Worm (Caenorhabditis elegans) whole organism, L1 larva: Measurements from ENCODE around the gene znf-593.

Source experiments
- ama-1 ChIP-seq: fragments of 150-350 bp; optimal IDR thresholded peaks from 2 replicates; lab custom pipeline; 2014
- efl-1 ChIP-seq, 4 experiments: fragments of 150-350 bp; optimal IDR thresholded peaks in 3 of 4; peaks in 1 of 4; 1 replicate in 1 of 4; 2 replicates in 3 of 4; lab custom pipeline; 2014; ENCODE audit warnings: missing biosample characterization in 2 of 4, missing genetic modification characterization in 2 of 4, missing genetic modification reagents in 2 of 4
- fos-1 ChIP-seq: fragments of 150-350 bp; optimal IDR thresholded peaks from 2 replicates; lab custom pipeline; 2014; ENCODE audit warnings: missing biosample characterization, missing genetic modification characterization
- nhr-77 ChIP-seq: fragments of 150-350 bp; optimal IDR thresholded peaks from 2 replicates; lab custom pipeline; 2014; ENCODE audit warnings: missing biosample characterization, missing genetic modification characterization
- pqm-1 ChIP-seq: sonication (generic microtip); optimal IDR thresholded peaks from 3 replicates; lab custom pipeline; 2017; ENCODE audit warnings: missing biosample characterization, missing genetic modification characterization

- no peak for TF ChIP-seq nhr-77 (tag; lab: Kevin White, UChicago)
- no peak for TF ChIP-seq pqm-1 (tag; lab: Kevin White, UChicago)
- no peak for TF ChIP-seq efl-1 (optimal IDR thresholded peaks at IDR 0.05; lab: Kevin White, UChicago)
- no peak for TF ChIP-seq efl-1 (GFP tag; optimal IDR thresholded peaks at IDR 0.05 in 1 of 2; lab: Kevin White, UChicago)
- no peak for TF ChIP-seq fos-1 (tag; lab: Kevin White, UChicago)
- no peak for TF ChIP-seq ama-1 (lab: Kevin White, UChicago)
Measured at ce11 chrIII:11937911-11938310, 19.4 kb upstream of the znf-593 start.
